Worm (Caenorhabditis elegans) whole organism, L4 larva: ENCODE measurements around the gene C08F11.1.
"Not testable (repeated sequence)": the region's sequence is repeated elsewhere in the genome, so short reads cannot be mapped to it uniquely, and the experiment has no call there.

ENCODE experiments used
- ama-1 ChIP-seq: fragments of 150-350 bp; optimal IDR thresholded peaks from 2 replicates; lab custom pipeline; 2014; ENCODE audit warnings: inconsistent platforms, mixed read lengths
- lin-13 ChIP-seq: fragments of 150-350 bp; optimal IDR thresholded peaks from 2 replicates; lab custom pipeline; 2014; ENCODE audit warnings: missing biosample characterization, missing genetic modification reagents, missing genetic modification characterization
- mdl-1 ChIP-seq, 2 experiments: fragments of 150-350 bp in 1 of 2; sonication (generic microtip) in 1 of 2; optimal IDR thresholded peaks; 2 replicates each; lab custom pipeline; 2014 to 2017; ENCODE audit warnings: missing biosample characterization in 2 of 2, missing genetic modification characterization in 2 of 2
- nhr-10 ChIP-seq: fragments of 150-350 bp; optimal IDR thresholded peaks from 2 replicates; lab custom pipeline; 2014; ENCODE audit warnings: missing biosample characterization, missing genetic modification characterization
- nhr-76 ChIP-seq: fragments of 150-350 bp; optimal IDR thresholded peaks from 2 replicates; lab custom pipeline; 2014; ENCODE audit warnings: missing biosample characterization, missing genetic modification characterization
- nhr-77 ChIP-seq: fragments of 150-350 bp; optimal IDR thresholded peaks from 2 replicates; lab custom pipeline; 2014; ENCODE audit warnings: missing biosample characterization, missing genetic modification characterization
- unc-62 ChIP-seq, 3 experiments: fragments of 150-350 bp in 1 of 3; sonication (generic microtip); optimal IDR thresholded peaks in 2 of 3; peaks in 1 of 3; 1 replicate in 1 of 3; 2 replicates in 2 of 3; lab custom pipeline; 2014 to 2017; ENCODE audit warnings: missing biosample characterization in 3 of 3, missing genetic modification characterization in 3 of 3, missing genetic modification reagents in 3 of 3, missing genotype in 1 of 3

ce11 chrIV:13578174-13578573 is 45.5 kb upstream of the C08F11.1 start, which contains the start of gene Y45F10B.8:
- not testable (repeated sequence) for TF ChIP-seq ama-1 (lab: Kevin White, UChicago); mdl-1 (tag; optimal IDR thresholded peaks at IDR 0.05; lab: Kevin White, UChicago); unc-62 (GFP tag; optimal IDR thresholded peaks at IDR 0.05 in 1 of 2; lab: Kevin White, UChicago); unc-62 (tag; optimal IDR thresholded peaks at IDR 0.05; lab: Kevin White, UChicago); nhr-76; nhr-10; nhr-77 (tag; lab: Kevin White, UChicago); lin-13 (GFP tag; lab: Kevin White, UChicago)
